In the genomic region with DNA sequence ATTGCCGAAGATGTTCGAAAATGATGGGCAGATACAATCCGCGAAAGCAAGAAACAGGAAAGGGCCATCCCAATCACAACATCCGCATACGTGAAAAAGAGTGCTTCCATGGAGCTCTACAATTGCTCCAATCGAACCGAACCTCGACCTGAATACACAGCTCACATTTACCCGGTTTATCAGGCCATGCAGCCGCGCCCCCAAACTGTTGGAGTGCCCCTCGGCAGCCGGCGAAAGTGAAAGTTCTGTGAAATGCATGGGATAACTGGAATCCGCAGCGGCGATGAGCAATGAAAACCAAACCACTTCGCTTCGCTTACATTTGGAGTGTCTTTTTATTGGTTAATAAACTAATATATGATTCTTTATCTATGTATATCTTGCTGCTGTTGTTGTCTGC, we compare ENCODE assay signal across 3 fruit fly cellular contexts.
TF ChIP-seq lines count a peak whose summit lies in the region.

No protein-coding gene starts in this region.

- no peak for TF ChIP-seq CTCF in whole organism, embryonic (GFP tag; optimal IDR thresholded peaks at IDR 0.05; lab: Kevin White, UChicago)

TF ChIP-seq in whole organism, embryonic, 481 proteins besides CTCF, POLR2A, EP300 and RAD21 (continues in another document):
- TF ChIP-seq Antp (GFP tag; optimal IDR thresholded peaks at IDR 0.05; lab: Kevin White, UChicago) (no peak), CG4360 (GFP tag; IDR thresholded peaks at IDR 0.05; lab: Robert Waterston, UW) (no peak), Rfx (GFP tag; IDR thresholded peaks at IDR 0.05; lab: Robert Waterston, UW) (no peak), Sry-β (GFP tag; optimal IDR thresholded peaks at IDR 0.05; lab: Kevin White, UChicago) (no peak), Sin3A (optimal IDR thresholded peaks at IDR 0.05; lab: Kevin White, UChicago) (no peak), Doc3 (GFP tag; IDR thresholded peaks at IDR 0.05; lab: Robert Waterston, UW; ENCODE audit: partially characterized antibody) (no peak), Poxn (GFP tag; IDR thresholded peaks at IDR 0.05; lab: Robert Waterston, UW) (no peak), CG33557 (GFP tag; optimal IDR thresholded peaks at IDR 0.05; lab: Kevin White, UChicago) (no peak), CG10431 (GFP tag; optimal IDR thresholded peaks at IDR 0.05; lab: Kevin White, UChicago) (peak; percentile 40), CG8281 (tag; optimal IDR thresholded peaks at IDR 0.05; lab: Kevin White, UChicago) (no peak), seq (GFP tag; IDR thresholded peaks at IDR 0.05; lab: Robert Waterston, UW) (no peak), sna (GFP tag; IDR thresholded peaks at IDR 0.05; lab: Robert Waterston, UW; ENCODE audit: partially characterized antibody) (no peak), bab2 (GFP tag; optimal IDR thresholded peaks at IDR 0.05; lab: Kevin White, UChicago) (no peak), cas (GFP tag; IDR thresholded peaks at IDR 0.05; lab: Robert Waterston, UW) (no peak), org-1 (GFP tag; optimal IDR thresholded peaks at IDR 0.05; lab: Kevin White, UChicago) (no peak), HLHmδ (GFP tag; optimal IDR thresholded peaks at IDR 0.05; lab: Kevin White, UChicago) (peak; percentile 73), sim (GFP tag; IDR thresholded peaks at IDR 0.05; lab: Robert Waterston, UW) (0 out of 2 replicates have a peak, but pooled peaks have one; percentile 20), CG10543 (GFP tag; optimal IDR thresholded peaks at IDR 0.05; lab: Kevin White, UChicago) (no peak), klu (GFP tag; IDR thresholded peaks at IDR 0.05; lab: Robert Waterston, UW) (no peak), trem (tag; optimal IDR thresholded peaks at IDR 0.05; lab: Kevin White, UChicago) (no peak), bowl (GFP tag; IDR thresholded peaks at IDR 0.05; lab: Robert Waterston, UW) (no peak), Blimp-1 (GFP tag; optimal IDR thresholded peaks at IDR 0.05; lab: Kevin White, UChicago) (peak; percentile 99), odd (GFP tag; optimal IDR thresholded peaks at IDR 0.05; lab: Kevin White, UChicago) (no peak), Oli (tag; optimal IDR thresholded peaks at IDR 0.05; lab: Kevin White, UChicago) (no peak), CG5180 (GFP tag; optimal IDR thresholded peaks at IDR 0.05; lab: Kevin White, UChicago) (peak; percentile 90), CG32772 (GFP tag; IDR thresholded peaks at IDR 0.05; lab: Robert Waterston, UW) (no peak), kni (GFP tag; optimal IDR thresholded peaks at IDR 0.05; lab: Kevin White, UChicago) (no peak), Abd-B (GFP tag; optimal IDR thresholded peaks at IDR 0.05; lab: Kevin White, UChicago) (no peak), slou (GFP tag; optimal IDR thresholded peaks at IDR 0.05; lab: Kevin White, UChicago) (no peak), CG1792 (GFP tag; optimal IDR thresholded peaks at IDR 0.05; lab: Kevin White, UChicago) (no peak)

TF ChIP-seq in whole organism, prepupa, 60 proteins besides CTCF, POLR2A, EP300 and RAD21:
- TF ChIP-seq CG6854 (GFP tag; optimal IDR thresholded peaks at IDR 0.05; lab: Kevin White, UChicago) = peak; percentile 72
- peak; percentile 13 for TF ChIP-seq CG32006 (GFP tag; optimal IDR thresholded peaks at IDR 0.05; lab: Kevin White, UChicago)
- TF ChIP-seq Eip75B (GFP tag; optimal IDR thresholded peaks at IDR 0.05; lab: Kevin White, UChicago) = peak; percentile 45
- TF ChIP-seq Eip93F (GFP tag; optimal IDR thresholded peaks at IDR 0.05; lab: Kevin White, UChicago) = no peak
- TF ChIP-seq Blimp-1 (GFP tag; optimal IDR thresholded peaks at IDR 0.05; lab: Kevin White, UChicago) = peak; percentile 98
- TF ChIP-seq svp (GFP tag; lab: Kevin White, UChicago) = peak; percentile 47
- TF ChIP-seq CG34406 (GFP tag; optimal IDR thresholded peaks at IDR 0.05; lab: Kevin White, UChicago) = no peak
- TF ChIP-seq Eip78C (GFP tag; lab: Kevin White, UChicago) = peak; percentile 0

TF ChIP-seq in whole organism, pupa, 21 proteins besides CTCF, POLR2A, EP300 and RAD21:
- TF ChIP-seq CG13204 (GFP tag; optimal IDR thresholded peaks at IDR 0.05; lab: Kevin White, UChicago) (no peak), Snoo (tag; optimal IDR thresholded peaks at IDR 0.05; lab: Kevin White, UChicago) (peak; percentile 39)
